Worm (Caenorhabditis elegans) whole organism, midembryonic: ENCODE results near the gene chil-24.

Experiments used
- flt-1 ChIP-seq: fragments of 200-800 bp; sonication (Bioruptor generic); IDR thresholded peaks from 2 replicates; pipeline ENCODE4 v1.3.6; 2022; ENCODE audit warnings: missing genetic modification characterization, missing compliant biosample characterization
- tab-1 ChIP-seq: fragments of 200-800 bp; sonication (Bioruptor generic); IDR thresholded peaks from 2 replicates; pipeline ENCODE4 v1.3.6; 2022; ENCODE audit warnings: missing genetic modification characterization, missing compliant biosample characterization

- no peak for TF ChIP-seq flt-1 (GFP tag; lab: Robert Waterston, UW)
- no peak for TF ChIP-seq tab-1 (GFP tag; lab: Robert Waterston, UW)
Observed at ce11 chrII:3100546-3100945, 28.4 kb upstream of the chil-24 start, which contains the start of gene srg-24.
